Worm (Caenorhabditis elegans) whole organism, early embryonic: Measurements from ENCODE around the gene C05B5.5.

Experiments used
- hmg-4 ChIP-seq: fragments of 200-800 bp; sonication (Bioruptor generic); optimal IDR thresholded peaks from 2 replicates; lab custom pipeline; 2018; ENCODE audit warnings: mild to moderate bottlenecking, missing genetic modification characterization, missing compliant biosample characterization
- pes-1 ChIP-seq: fragments of 200-800 bp; sonication (Bioruptor generic); IDR thresholded peaks from 2 replicates; pipeline ENCODE4 v1.3.6; 2022; ENCODE audit warnings: missing genetic modification reagents, missing genetic modification characterization, missing compliant biosample characterization

DNA sequence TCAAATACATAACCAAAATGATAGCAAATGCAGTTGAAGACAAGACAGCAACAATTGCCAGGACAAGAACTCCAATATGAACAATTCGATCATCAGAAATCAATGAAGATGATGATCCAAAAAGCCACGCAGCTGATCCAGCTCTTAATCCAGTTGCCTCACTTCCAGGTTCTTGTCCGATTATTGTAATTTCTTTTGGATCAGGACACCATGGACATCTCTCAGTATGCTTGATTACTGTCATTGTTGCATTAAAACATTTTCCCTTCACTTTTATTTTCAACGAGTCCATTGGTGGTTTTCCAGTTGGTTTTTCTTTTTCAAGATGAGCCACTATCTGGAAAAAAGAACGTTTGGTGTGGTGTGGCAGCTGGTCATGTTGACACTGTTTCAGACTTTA, 36.7 kb upstream of the C05B5.5 start:
- TF ChIP-seq pes-1 (GFP tag; lab: Robert Waterston, UW) (no peak), hmg-4 (GFP tag; lab: Kevin White, UChicago) (no peak)
